Worm (Caenorhabditis elegans) whole organism, mixed stage, embryonic: ENCODE results near the gene F20D6.15.

Experiments used
- ceh-39 ChIP-seq: fragments of 150-350 bp; optimal IDR thresholded peaks from 2 replicates; lab custom pipeline; 2014; ENCODE audit warnings: missing biosample characterization, missing genetic modification characterization

The F20D6.15 gene

ce11 chrV:8143605-8144004 lies 44.7 kb downstream of the F20D6.15 start, which contains the start of gene D1014.2:
Gene D1014.2, plus strand, starts transcription at chrV:8143905.
- TF ChIP-seq ceh-39 (tag; lab: Kevin White, UChicago), result no peak
- TF ChIP-seq, all 35 proteins: peak for 0
